Fruit fly (Drosophila melanogaster) whole organism, wandering third instar larva: ENCODE measurements around the gene fz.

Experiments
- Abd-B ChIP-seq: fragments of >200 bp; optimal IDR thresholded peaks from 2 replicates; lab custom pipeline; 2017; ENCODE audit warnings: missing biosample characterization, missing genetic modification characterization
- CG32264 ChIP-seq: fragments of 200-800 bp; sonication (Bioruptor generic); optimal IDR thresholded peaks from 2 replicates; lab custom pipeline; 2016; ENCODE audit warnings: missing biosample characterization, missing genetic modification characterization
- CG9705 ChIP-seq: fragments of 200-800 bp; sonication (Bioruptor generic); optimal IDR thresholded peaks from 2 replicates; lab custom pipeline; 2018; ENCODE audit warnings: missing biosample characterization, mild to moderate bottlenecking, missing genetic modification characterization
- CrebA ChIP-seq: fragments of 200-800 bp; sonication (Bioruptor generic); optimal IDR thresholded peaks from 2 replicates; lab custom pipeline; 2016; ENCODE audit warnings: missing biosample characterization, mild to moderate bottlenecking, missing genetic modification characterization, borderline replicate concordance
- Dfd ChIP-seq: fragments of >200 bp; optimal IDR thresholded peaks from 2 replicates; lab custom pipeline; 2017; ENCODE audit warnings: missing biosample characterization, missing genetic modification characterization
- Dif ChIP-seq: fragments of 200-275, 200-300 bp; sonication (Bioruptor generic); optimal IDR thresholded peaks from 2 replicates; lab custom pipeline; 2018; ENCODE audit warnings: missing biosample characterization, missing genetic modification characterization; ENCODE audit not compliant: partially characterized antibody
- GATAd ChIP-seq: sonication (Bioruptor generic); optimal IDR thresholded peaks from 2 replicates; lab custom pipeline; 2016; ENCODE audit warnings: missing biosample characterization, missing genetic modification characterization
- HLH106 ChIP-seq: fragments of 200-800 bp; optimal IDR thresholded peaks from 3 replicates; lab custom pipeline; 2019; ENCODE audit warnings: missing biosample characterization, mild to moderate bottlenecking, missing genetic modification characterization, moderate library complexity
- Hnf4 ChIP-seq: fragments of 200-800 bp; sonication (Bioruptor generic); optimal IDR thresholded peaks from 2 replicates; lab custom pipeline; 2016; ENCODE audit warnings: missing biosample characterization, mild to moderate bottlenecking, missing genetic modification characterization
- Hr78 ChIP-seq: fragments of >200 bp; optimal IDR thresholded peaks from 2 replicates; lab custom pipeline; 2017; ENCODE audit warnings: missing biosample characterization, missing genetic modification characterization
- Hr83 ChIP-seq: fragments of 200-300 bp; sonication (Bioruptor generic); optimal IDR thresholded peaks from 2 replicates; lab custom pipeline; 2016; ENCODE audit warnings: missing biosample characterization, mild to moderate bottlenecking, missing genetic modification characterization, moderate library complexity; ENCODE audit not compliant: poor library complexity, severe bottlenecking
- Jra ChIP-seq: sonication (Bioruptor generic); optimal IDR thresholded peaks from 2 replicates; lab custom pipeline; 2016; ENCODE audit warnings: missing biosample characterization, missing genetic modification characterization
- Mio ChIP-seq: sonication (Bioruptor generic); optimal IDR thresholded peaks from 2 replicates; lab custom pipeline; 2016; ENCODE audit warnings: missing biosample characterization, missing genetic modification characterization
- Myc ChIP-seq: fragments of >200 bp; optimal IDR thresholded peaks from 2 replicates; lab custom pipeline; 2017
- N ChIP-seq: fragments of >200 bp; optimal IDR thresholded peaks from 2 replicates; lab custom pipeline; 2018; ENCODE audit warnings: missing biosample characterization, missing external identifiers, missing genetic modification characterization
- OdsH ChIP-seq: fragments of 200-800 bp; sonication (Bioruptor generic); optimal IDR thresholded peaks from 2 replicates; lab custom pipeline; 2016; ENCODE audit warnings: missing biosample characterization, mild to moderate bottlenecking, missing genetic modification characterization
- Rel ChIP-seq, 2 experiments: fragments of 200-800 bp; sonication (Bioruptor generic) in 1 of 2; optimal IDR thresholded peaks; 2 replicates in 1 of 2; 3 replicates in 1 of 2; lab custom pipeline; 2016 to 2019; ENCODE audit warnings: mild to moderate bottlenecking in 2 of 2, missing biosample characterization in 2 of 2, missing genetic modification characterization in 2 of 2, moderate library complexity in 1 of 2
- Sp1 ChIP-seq: fragments of 200-800 bp; sonication (Bioruptor generic); optimal IDR thresholded peaks from 3 replicates; lab custom pipeline; 2019; ENCODE audit warnings: missing biosample characterization, mild to moderate bottlenecking, missing genetic modification characterization, moderate library complexity
- Vsx2 ChIP-seq: fragments of 200-300, 225-300 bp; sonication (Bioruptor generic); optimal IDR thresholded peaks from 2 replicates; lab custom pipeline; 2018; ENCODE audit warnings: missing biosample characterization, missing genetic modification characterization; ENCODE audit not compliant: partially characterized antibody
- br ChIP-seq: fragments of 200-800 bp; sonication (Bioruptor generic); optimal IDR thresholded peaks from 2 replicates; lab custom pipeline; 2016; ENCODE audit warnings: missing biosample characterization, missing genetic modification characterization
- brk ChIP-seq: fragments of 200-800 bp; sonication (Bioruptor generic); optimal IDR thresholded peaks from 2 replicates; lab custom pipeline; 2016; ENCODE audit warnings: missing biosample characterization, mild to moderate bottlenecking, missing genetic modification characterization
- dl ChIP-seq, 2 experiments: fragments of 175-275, 200-275 bp in 1 of 2; fragments of 200-275 bp in 1 of 2; sonication (Bioruptor generic); optimal IDR thresholded peaks; lab custom pipeline; 2018; ENCODE audit warnings: mild to moderate bottlenecking in 2 of 2, missing biosample characterization in 2 of 2, missing genetic modification characterization in 2 of 2, moderate library complexity in 2 of 2; ENCODE audit not compliant: partially characterized antibody in 2 of 2, insufficient read depth in 1 of 2
- dsf ChIP-seq: sonication (Bioruptor generic); optimal IDR thresholded peaks from 2 replicates; lab custom pipeline; 2016; ENCODE audit warnings: missing biosample characterization, missing genetic modification characterization, borderline replicate concordance
- ey ChIP-seq: fragments of 200-800 bp; sonication (Bioruptor generic); optimal IDR thresholded peaks from 2 replicates; lab custom pipeline; 2016; ENCODE audit warnings: missing biosample characterization, missing genetic modification characterization
- foxo ChIP-seq, 2 experiments: fragments of 200-800 bp; sonication (Bioruptor generic); optimal IDR thresholded peaks; 2 replicates in 1 of 2; 3 replicates in 1 of 2; lab custom pipeline; 2016 to 2017; ENCODE audit warnings: missing biosample characterization in 2 of 2, missing genetic modification characterization in 2 of 2
- fru ChIP-seq: fragments of 200-800 bp; sonication (Bioruptor generic); optimal IDR thresholded peaks from 3 replicates; lab custom pipeline; 2016; ENCODE audit warnings: missing biosample characterization, mild to moderate bottlenecking, missing genetic modification characterization
- h ChIP-seq: fragments of 200-800 bp; sonication (Bioruptor generic); optimal IDR thresholded peaks from 3 replicates; lab custom pipeline; 2016; ENCODE audit warnings: missing biosample characterization, mild to moderate bottlenecking, missing genetic modification characterization
- jim ChIP-seq: fragments of 175-275, 200-325 bp; sonication (Bioruptor generic); optimal IDR thresholded peaks from 2 replicates; lab custom pipeline; 2016; ENCODE audit warnings: missing biosample characterization, mild to moderate bottlenecking, missing genetic modification characterization
- lola ChIP-seq: fragments of >200 bp; optimal IDR thresholded peaks from 2 replicates; lab custom pipeline; 2017; ENCODE audit warnings: missing biosample characterization, missing genetic modification characterization
- pan ChIP-seq: fragments of >200 bp; optimal IDR thresholded peaks from 2 replicates; lab custom pipeline; 2017
- psq ChIP-seq: fragments of 200-800 bp; sonication (Bioruptor generic); optimal IDR thresholded peaks from 3 replicates; lab custom pipeline; 2017; ENCODE audit warnings: missing biosample characterization, mild to moderate bottlenecking, missing genetic modification characterization, moderate library complexity
- rgr ChIP-seq: fragments of 200-800 bp; sonication (Bioruptor generic); optimal IDR thresholded peaks from 3 replicates; lab custom pipeline; 2016; ENCODE audit warnings: missing biosample characterization, mild to moderate bottlenecking, missing genetic modification characterization
- sage ChIP-seq: fragments of 200-800 bp; sonication (Bioruptor generic); optimal IDR thresholded peaks from 2 replicates; lab custom pipeline; 2016; ENCODE audit warnings: missing biosample characterization, mild to moderate bottlenecking, missing genetic modification characterization
- sv ChIP-seq: fragments of 200-800 bp; sonication (Bioruptor generic); optimal IDR thresholded peaks from 3 replicates; lab custom pipeline; 2016; ENCODE audit warnings: missing biosample characterization, missing genetic modification characterization
- tai ChIP-seq: sonication (Bioruptor generic); optimal IDR thresholded peaks from 2 replicates; lab custom pipeline; 2016; ENCODE audit warnings: missing biosample characterization, missing genetic modification characterization
- usp ChIP-seq: fragments of >200 bp; optimal IDR thresholded peaks from 2 replicates; lab custom pipeline; 2017; ENCODE audit warnings: missing biosample characterization, missing genetic modification characterization
- woc ChIP-seq: sonication (Bioruptor generic); optimal IDR thresholded peaks from 2 replicates; lab custom pipeline; 2016; ENCODE audit warnings: missing biosample characterization, mild to moderate bottlenecking, missing genetic modification characterization

Gene fz

DNA sequence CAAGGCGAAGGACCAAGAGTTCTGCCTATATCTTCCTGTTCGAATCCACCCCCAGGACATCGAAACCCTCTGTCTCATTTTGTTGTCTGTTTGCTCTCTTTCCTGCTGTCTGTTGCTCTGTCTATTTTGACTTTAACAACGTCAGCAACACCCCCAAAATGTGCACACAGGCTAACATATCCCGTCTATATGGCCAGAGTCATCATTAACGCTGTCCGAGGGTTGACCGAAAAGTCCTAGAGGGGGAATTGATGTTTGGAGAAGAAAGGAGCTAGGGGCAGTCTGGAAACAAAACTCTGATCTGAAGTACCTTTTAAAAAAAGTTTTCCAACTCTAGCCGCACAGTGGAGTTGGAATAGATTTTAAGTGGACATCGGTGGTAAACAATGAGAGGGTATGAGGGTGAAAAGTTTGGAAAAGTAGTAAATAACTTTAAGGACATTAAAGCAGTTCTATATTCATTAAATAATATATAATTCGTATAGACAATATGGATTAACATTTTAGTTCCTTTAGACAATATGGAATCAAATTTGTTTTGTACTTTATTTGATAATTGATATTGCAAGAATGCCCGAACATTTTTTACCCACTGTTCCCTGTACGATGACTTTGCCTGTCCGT is 26.7 kb downstream of the fz start:
- TF ChIP-seq HLH106 (tag; lab: Kevin White, UChicago) (peak; percentile 31), CG32264 (GFP tag; lab: Kevin White, UChicago) (no peak)

- TF ChIP-seq fru: peak; percentile 24
- TF ChIP-seq br (GFP tag; lab: Kevin White, UChicago): no peak
- TF ChIP-seq psq (GFP tag; lab: Kevin White, UChicago): no peak
- TF ChIP-seq foxo (GFP tag; optimal IDR thresholded peaks at IDR 0.05; lab: Kevin White, UChicago): peak in 1 of 2 experiments; percentile 4
- no peak for TF ChIP-seq lola (GFP tag; lab: Kevin White, UChicago)
- no peak for TF ChIP-seq dsf (GFP tag; lab: Kevin White, UChicago)
- no peak for TF ChIP-seq N (GFP tag; lab: Kevin White, UChicago)
- TF ChIP-seq CrebA: no peak
- no peak for TF ChIP-seq OdsH
- peak; percentile 19 for TF ChIP-seq h
- TF ChIP-seq, all 38 proteins: peak for 3
These were observed 27.5 kb downstream of the fz start for dm6 chr3L:14301609-14302008.

dm6 chr3L:14303225-14303624 is 29.1 kb downstream of the fz start:
- TF ChIP-seq Jra (GFP tag; lab: Kevin White, UChicago) (no peak), h (peak; percentile 6), Vsx2 (GFP tag; lab: Kevin White, UChicago) (no peak), GATAd (GFP tag; lab: Kevin White, UChicago) (no peak), Hr83 (GFP tag; lab: Kevin White, UChicago) (no peak), woc (GFP tag; lab: Kevin White, UChicago) (no peak), Hr78 (GFP tag; lab: Kevin White, UChicago) (no peak), tai (GFP tag; lab: Kevin White, UChicago) (no peak), foxo (GFP tag; optimal IDR thresholded peaks at IDR 0.05; lab: Kevin White, UChicago) (peak in 1 of 2 experiments; percentile 11), psq (GFP tag; lab: Kevin White, UChicago) (peak; percentile 19), sage (GFP tag; lab: Kevin White, UChicago) (no peak), ey (peak; percentile 17), N (GFP tag; lab: Kevin White, UChicago) (no peak), HLH106 (tag; lab: Kevin White, UChicago) (peak; percentile 30), Dif (GFP tag; lab: Kevin White, UChicago) (no peak), CG9705 (no peak), Abd-B (GFP tag; lab: Kevin White, UChicago) (no peak), rgr (GFP tag; lab: Kevin White, UChicago) (peak; percentile 50), usp (GFP tag; lab: Kevin White, UChicago) (no peak), br (GFP tag; lab: Kevin White, UChicago) (no peak), pan (lab: Kevin White, UChicago) (no peak), Sp1 (no peak), OdsH (peak; percentile 1)

DNA sequence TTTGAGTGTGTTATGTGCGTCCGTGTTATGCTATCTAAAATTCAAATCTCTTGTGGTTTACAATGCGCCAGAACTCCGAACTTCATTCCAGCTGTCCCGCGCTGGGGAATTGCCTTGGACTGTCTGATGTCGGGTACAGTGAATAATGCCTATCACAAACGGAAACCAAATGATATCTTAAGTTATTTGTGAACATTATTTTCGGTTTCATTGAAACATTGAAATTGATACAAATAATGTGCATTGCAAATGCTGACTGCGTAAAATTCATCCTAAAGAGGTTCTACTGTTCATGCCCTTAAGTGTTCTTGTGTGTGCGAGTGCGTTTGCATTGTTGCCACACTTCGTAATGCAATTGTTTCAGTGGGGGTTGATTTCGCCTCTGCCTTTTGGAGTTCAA is 29.7 kb downstream of the fz start:
- TF ChIP-seq CG32264 (GFP tag; lab: Kevin White, UChicago) (peak; percentile 94), brk (peak; percentile 94), HLH106 (tag; lab: Kevin White, UChicago) (peak; percentile 95), h (peak; percentile 98), woc (GFP tag; lab: Kevin White, UChicago) (peak; percentile 98), psq (GFP tag; lab: Kevin White, UChicago) (peak; percentile 92), Hnf4 (peak; percentile 97), dl (GFP tag; optimal IDR thresholded peaks at IDR 0.05; lab: Kevin White, UChicago; ENCODE audit: insufficient read depth in 1 of 2, partially characterized antibody in 2 of 2) (no peak), fru (peak; percentile 96), Dfd (GFP tag; lab: Kevin White, UChicago) (no peak), lola (GFP tag; lab: Kevin White, UChicago) (no peak), CG9705 (peak; percentile 93), br (GFP tag; lab: Kevin White, UChicago) (peak; percentile 96), CrebA (peak; percentile 88), ey (peak; percentile 97), OdsH (peak; percentile 96), Myc (no peak), jim (GFP tag; lab: Kevin White, UChicago) (peak; percentile 74), Hr78 (GFP tag; lab: Kevin White, UChicago) (no peak), Dif (GFP tag; lab: Kevin White, UChicago) (no peak), pan (lab: Kevin White, UChicago) (no peak), N (GFP tag; lab: Kevin White, UChicago) (no peak), Vsx2 (GFP tag; lab: Kevin White, UChicago) (no peak), rgr (GFP tag; lab: Kevin White, UChicago) (peak; percentile 96), sage (GFP tag; lab: Kevin White, UChicago) (peak; percentile 84), sv (peak; percentile 86), GATAd (GFP tag; lab: Kevin White, UChicago) (peak; percentile 85), tai (GFP tag; lab: Kevin White, UChicago) (peak; percentile 95), Hr83 (GFP tag; lab: Kevin White, UChicago) (peak; percentile 86), Mio (GFP tag; lab: Kevin White, UChicago) (peak; percentile 77), Jra (GFP tag; lab: Kevin White, UChicago) (peak; percentile 93), Rel (GFP tag; optimal IDR thresholded peaks at IDR 0.05; lab: Kevin White, UChicago) (peak; percentile 46), Rel (tag; optimal IDR thresholded peaks at IDR 0.05; lab: Kevin White, UChicago) (peak; percentile 79), dsf (GFP tag; lab: Kevin White, UChicago) (peak; percentile 72), usp (GFP tag; lab: Kevin White, UChicago) (no peak)
